Fruit fly (Drosophila melanogaster): Measurements from ENCODE around the gene AdamTS-B.

Gene AdamTS-B

dm6 chrX:5754837-5755828 lies 56.8 kb downstream of the AdamTS-B start, which contains the start of the genes lin-52 and CG15771 (continued):
- TF ChIP-seq bsh (GFP tag; optimal IDR thresholded peaks at IDR 0.05), result peak; percentile 95
- peak; percentile 79; the same call in 1 of the 2 replicates for TF ChIP-seq CG5953 (GFP tag; IDR thresholded peaks at IDR 0.05)
- TF ChIP-seq MBD-R2 (GFP tag; IDR thresholded peaks at IDR 0.05), result peak; percentile 74
- peak; percentile 51 for TF ChIP-seq CG8089 (GFP tag; optimal IDR thresholded peaks at IDR 0.05)
- TF ChIP-seq her (GFP tag; optimal IDR thresholded peaks at IDR 0.05), result peak; percentile 31
- peak; percentile 41 to 80 for TF ChIP-seq chif (GFP tag; optimal IDR thresholded peaks at IDR 0.05)
- peak; percentile 61 to 81 for TF ChIP-seq Trl (optimal IDR thresholded peaks at IDR 0.05)
- peak; percentile 27 for TF ChIP-seq Trl (GFP tag; optimal IDR thresholded peaks at IDR 0.05)
- peak; percentile 2 for TF ChIP-seq CG9609 (GFP tag; optimal IDR thresholded peaks at IDR 0.05)
- TF ChIP-seq C15 (GFP tag; IDR thresholded peaks at IDR 0.05), result peak; percentile 87
- 0 out of 2 replicates have a peak, but pooled peaks have one; percentile 32 for TF ChIP-seq ato (GFP tag; IDR thresholded peaks at IDR 0.05; ENCODE audit: partially characterized antibody)
- TF ChIP-seq Mad (GFP tag; optimal IDR thresholded peaks at IDR 0.05), result peak; percentile 82
- TF ChIP-seq Doc3 (GFP tag; IDR thresholded peaks at IDR 0.05; ENCODE audit: partially characterized antibody), result peak; percentile 65; the same call in 2 of the 3 replicates
- TF ChIP-seq Dek (tag; optimal IDR thresholded peaks at IDR 0.05), result peak; percentile 91
- peak; percentile 95 for TF ChIP-seq Aef1 (GFP tag; IDR thresholded peaks at IDR 0.05)
- TF ChIP-seq Dfd (GFP tag; optimal IDR thresholded peaks at IDR 0.05), result no peak
- TF ChIP-seq cg (GFP tag; optimal IDR thresholded peaks at IDR 0.05), result peak; percentile 70
- no peak for TF ChIP-seq Neu2 (GFP tag; optimal IDR thresholded peaks at IDR 0.05; ENCODE audit: borderline replicate concordance)
- peak; percentile 90 for TF ChIP-seq CG10321 (GFP tag; IDR thresholded peaks at IDR 0.05)
- no peak for TF ChIP-seq hb (GFP tag; IDR thresholded peaks at IDR 0.05; ENCODE audit: partially characterized antibody)
- peak; percentile 1 for TF ChIP-seq CG4282 (GFP tag; optimal IDR thresholded peaks at IDR 0.05)
- TF ChIP-seq CG10209 (GFP tag; optimal IDR thresholded peaks at IDR 0.05), result peak; percentile 94
- peak; percentile 88 for TF ChIP-seq chn (GFP tag; optimal IDR thresholded peaks at IDR 0.05)
- peak; percentile 65 for TF ChIP-seq Ets97D (GFP tag; optimal IDR thresholded peaks at IDR 0.05)
- TF ChIP-seq oc (tag; optimal IDR thresholded peaks at IDR 0.05), result peak; percentile 90
- TF ChIP-seq Dip3 (GFP tag; optimal IDR thresholded peaks at IDR 0.05), result peak; percentile 70
- TF ChIP-seq CG2202 (tag; optimal IDR thresholded peaks at IDR 0.05), result peak; percentile 90
- peak; percentile 94 for TF ChIP-seq CG16815 (GFP tag; optimal IDR thresholded peaks at IDR 0.05)
- peak; percentile 97 for TF ChIP-seq Drgx (GFP tag; IDR thresholded peaks at IDR 0.05)
- peak; percentile 87 for TF ChIP-seq fd64A (GFP tag; optimal IDR thresholded peaks at IDR 0.05)
- TF ChIP-seq CG11695 (GFP tag; IDR thresholded peaks at IDR 0.05), result peak; percentile 97
- peak; percentile 90 for TF ChIP-seq CG14710 (tag; optimal IDR thresholded peaks at IDR 0.05)
- no peak for TF ChIP-seq tna (GFP tag; IDR thresholded peaks at IDR 0.05; ENCODE audit: partially characterized antibody)
- TF ChIP-seq nmo (GFP tag; optimal IDR thresholded peaks at IDR 0.05), result peak; percentile 94
- TF ChIP-seq HLH4C (GFP tag; IDR thresholded peaks at IDR 0.05; ENCODE audit: partially characterized antibody), result 0 out of 3 replicates have a peak, but pooled peaks have one; percentile 24
- TF ChIP-seq CG15601 (tag; optimal IDR thresholded peaks at IDR 0.05), result peak; percentile 91
- TF ChIP-seq h (optimal IDR thresholded peaks at IDR 0.05), result no peak
- peak; percentile 80 for TF ChIP-seq CG10654 (GFP tag; optimal IDR thresholded peaks at IDR 0.05)
- TF ChIP-seq fd96Cb (tag; optimal IDR thresholded peaks at IDR 0.05), result peak; percentile 92
- peak; percentile 81 for TF ChIP-seq CG6654 (GFP tag; optimal IDR thresholded peaks at IDR 0.05)
- TF ChIP-seq HHEX (GFP tag; optimal IDR thresholded peaks at IDR 0.05), result peak; percentile 97
- peak; percentile 92 for TF ChIP-seq ind (GFP tag; optimal IDR thresholded peaks at IDR 0.05)
- TF ChIP-seq tio (GFP tag; optimal IDR thresholded peaks at IDR 0.05), result peak; percentile 93
- TF ChIP-seq CG16779 (GFP tag; IDR thresholded peaks at IDR 0.05), result peak; percentile 89
- TF ChIP-seq Hsf (GFP tag; optimal IDR thresholded peaks at IDR 0.05), result peak; percentile 86
- peak; percentile 91 for TF ChIP-seq onecut (GFP tag; IDR thresholded peaks at IDR 0.05)
- TF ChIP-seq Awh (GFP tag; IDR thresholded peaks at IDR 0.05), result peak; percentile 90
- TF ChIP-seq CG9932 (GFP tag; IDR thresholded peaks at IDR 0.05), result peak; percentile 96
